Fruit fly (Drosophila melanogaster) whole organism, pupa: Measurements from ENCODE around the gene CG18598.

Source experiments
- CG10348 ChIP-seq: fragments of 200-800 bp; sonication (Bioruptor generic); IDR thresholded peaks from 2 replicates; pipeline ENCODE4 v1.3.6; 2022; ENCODE audit warnings: missing biosample characterization, missing genetic modification characterization
- CG12605 ChIP-seq: fragments of 200-800 bp; sonication (Bioruptor generic); IDR thresholded peaks from 2 replicates; pipeline ENCODE4 v1.3.6; 2022; ENCODE audit warnings: missing biosample characterization, missing genetic modification characterization
- CG13204 ChIP-seq: fragments of 200-800 bp; sonication (Bioruptor generic); optimal IDR thresholded peaks from 2 replicates; lab custom pipeline; 2018; ENCODE audit warnings: missing biosample characterization, mild to moderate bottlenecking, missing genetic modification characterization, moderate library complexity
- CG14655 ChIP-seq: fragments of 200-800 bp; sonication (Bioruptor generic); optimal IDR thresholded peaks from 3 replicates; lab custom pipeline; 2017; ENCODE audit warnings: mild to moderate bottlenecking, missing biosample characterization, missing genetic modification reagents, missing genetic modification characterization
- CG15710 ChIP-seq: fragments of 200-800 bp; sonication (Bioruptor generic); optimal IDR thresholded peaks from 2 replicates; lab custom pipeline; 2018; ENCODE audit warnings: missing biosample characterization, mild to moderate bottlenecking, missing genetic modification characterization, moderate library complexity
- CG17806 ChIP-seq: fragments of 200-800 bp; sonication (Bioruptor generic); optimal IDR thresholded peaks from 2 replicates; lab custom pipeline; 2018; ENCODE audit warnings: missing biosample characterization, mild to moderate bottlenecking, missing genetic modification characterization, moderate library complexity
- CG32121 ChIP-seq: fragments of 200-800 bp; sonication (Bioruptor generic); IDR thresholded peaks from 2 replicates; pipeline ENCODE4 v1.3.6; 2022; ENCODE audit warnings: missing biosample characterization, missing genetic modification characterization
- CG34367 ChIP-seq: fragments of 200-800 bp; sonication (Bioruptor generic); optimal IDR thresholded peaks from 2 replicates; lab custom pipeline; 2018; ENCODE audit warnings: missing biosample characterization, mild to moderate bottlenecking, missing genetic modification characterization
- CG4496 ChIP-seq: fragments of 200-800 bp; sonication (Bioruptor generic); IDR thresholded peaks from 3 replicates; pipeline ENCODE4 v1.3.6; 2022; ENCODE audit warnings: missing biosample characterization, missing genetic modification characterization
- CG8159 ChIP-seq: fragments of 200-800 bp; sonication (Bioruptor generic); optimal IDR thresholded peaks from 3 replicates; lab custom pipeline; 2018; ENCODE audit warnings: missing biosample characterization, mild to moderate bottlenecking, missing genetic modification characterization, moderate library complexity
- CG8301 ChIP-seq: fragments of 200-800 bp; sonication (Bioruptor generic); optimal IDR thresholded peaks from 2 replicates; lab custom pipeline; 2018; ENCODE audit warnings: missing biosample characterization, mild to moderate bottlenecking, missing genetic modification characterization
- CG9948 ChIP-seq: fragments of 200-800 bp; sonication (Bioruptor generic); optimal IDR thresholded peaks from 2 replicates; lab custom pipeline; 2018; ENCODE audit warnings: missing biosample characterization, mild to moderate bottlenecking, missing genetic modification characterization, moderate library complexity
- D1 ChIP-seq: fragments of 200-800 bp; sonication (Bioruptor generic); optimal IDR thresholded peaks from 2 replicates; lab custom pipeline; 2018; ENCODE audit warnings: missing biosample characterization, mild to moderate bottlenecking, missing genetic modification characterization, moderate library complexity
- EcR ChIP-seq: fragments of 200-800 bp; sonication (Bioruptor generic); optimal IDR thresholded peaks from 3 replicates; lab custom pipeline; 2019; ENCODE audit warnings: missing biosample characterization, missing genetic modification characterization, mild to moderate bottlenecking, moderate library complexity, missing genetic modification reagents
- Ets98B ChIP-seq: fragments of 200-800 bp; sonication (Bioruptor generic); IDR thresholded peaks from 2 replicates; pipeline ENCODE4 v1.3.6; 2022; ENCODE audit warnings: missing biosample characterization, missing genetic modification characterization
- Pif1A ChIP-seq: fragments of 200-800 bp; sonication (Bioruptor generic); optimal IDR thresholded peaks from 3 replicates; lab custom pipeline; 2016; ENCODE audit warnings: missing biosample characterization, missing genetic modification characterization
- Pif1B ChIP-seq: fragments of 200-800 bp; sonication (Bioruptor generic); optimal IDR thresholded peaks from 3 replicates; lab custom pipeline; 2016; ENCODE audit warnings: missing biosample characterization, missing genetic modification characterization
- Snoo ChIP-seq: fragments of 200-800 bp; sonication (Bioruptor generic); optimal IDR thresholded peaks from 3 replicates; lab custom pipeline; 2017; ENCODE audit warnings: missing biosample characterization, mild to moderate bottlenecking, missing genetic modification characterization, inconsistent platforms
- fd96Ca ChIP-seq: fragments of 200-800 bp; sonication (Bioruptor generic); IDR thresholded peaks from 3 replicates; pipeline ENCODE4 v1.3.6; 2022; ENCODE audit warnings: missing biosample characterization, missing genetic modification characterization
- gl ChIP-seq: fragments of 200-800 bp; sonication (Bioruptor generic); optimal IDR thresholded peaks from 2 replicates; lab custom pipeline; 2018; ENCODE audit warnings: missing biosample characterization, mild to moderate bottlenecking, missing genetic modification characterization
- rn ChIP-seq: fragments of 200-800 bp; sonication (Bioruptor generic); IDR thresholded peaks from 2 replicates; pipeline ENCODE4 v1.3.6; 2022; ENCODE audit warnings: missing biosample characterization, missing genetic modification characterization

Gene CG18598

dm6 chr3R:18232187-18232586 is 18.7 kb upstream of the CG18598 start:
- no peak for TF ChIP-seq CG14655
- no peak for TF ChIP-seq CG9948 (tag; lab: Kevin White, UChicago)
- TF ChIP-seq CG17806 (tag; lab: Kevin White, UChicago): no peak
- no peak for TF ChIP-seq rn (GFP tag; lab: Robert Waterston, UW)
- no peak for TF ChIP-seq EcR
- no peak for TF ChIP-seq fd96Ca (GFP tag; lab: Robert Waterston, UW)
- no peak for TF ChIP-seq CG15710 (tag; lab: Kevin White, UChicago)
- no peak for TF ChIP-seq CG12605 (GFP tag; lab: Robert Waterston, UW)
- TF ChIP-seq Ets98B (GFP tag; lab: Robert Waterston, UW): no peak
- TF ChIP-seq CG10348 (GFP tag; lab: Robert Waterston, UW): no peak
- no peak for TF ChIP-seq Pif1A (GFP tag; lab: Kevin White, UChicago)

- TF ChIP-seq CG17806 (tag; lab: Kevin White, UChicago) (no peak), fd96Ca (GFP tag; lab: Robert Waterston, UW) (0 out of 3 replicates have a peak, but pooled peaks have one; percentile 14), Pif1A (GFP tag; lab: Kevin White, UChicago) (no peak)
These were observed 16.1 kb upstream of the CG18598 start for dm6 chr3R:18234699-18235257.

dm6 chr3R:18235879-18236278 is 15.0 kb upstream of the CG18598 start, which contains the start of gene repo:
TSS of gene repo (plus strand) at chr3R:18236192.
- no peak for TF ChIP-seq CG8159
- no peak for TF ChIP-seq Snoo (tag; lab: Kevin White, UChicago)
- no peak for TF ChIP-seq Ets98B (GFP tag; lab: Robert Waterston, UW)
- no peak for TF ChIP-seq gl (tag; lab: Kevin White, UChicago)
- no peak for TF ChIP-seq CG17806 (tag; lab: Kevin White, UChicago)
- TF ChIP-seq CG12605 (GFP tag; lab: Robert Waterston, UW): no peak; the same call in 1 of the 2 replicates
- no peak for TF ChIP-seq CG32121 (GFP tag; lab: Robert Waterston, UW)
- TF ChIP-seq Pif1A (GFP tag; lab: Kevin White, UChicago): no peak
- peak; percentile 3 for TF ChIP-seq CG13204 (GFP tag; lab: Kevin White, UChicago)
- TF ChIP-seq CG4496 (GFP tag; lab: Robert Waterston, UW): peak; percentile 61; the same call in 2 of the 3 replicates
- no peak for TF ChIP-seq CG8301

- TF ChIP-seq CG15710 (tag; lab: Kevin White, UChicago) (no peak), Snoo (tag; lab: Kevin White, UChicago) (peak; percentile 34), EcR (peak; percentile 15), Ets98B (GFP tag; lab: Robert Waterston, UW) (peak; percentile 12; the same call in 1 of the 2 replicates), Pif1A (GFP tag; lab: Kevin White, UChicago) (peak; percentile 38), CG4496 (GFP tag; lab: Robert Waterston, UW) (peak; percentile 47; the same call in 1 of the 3 replicates), CG34367 (peak; percentile 9), D1 (tag; lab: Kevin White, UChicago) (no peak), CG14655 (no peak), CG8159 (no peak)
These were observed 8.6 kb upstream of the CG18598 start, which contains the start of the genes CG7156 and 14-3-3epsilon for dm6 chr3R:18242089-18242955. TSS of gene CG7156 (minus strand) at chr3R:18242159. TSS of gene 14-3-3epsilon (plus strand) at chr3R:18242531.

- TF ChIP-seq rn (GFP tag; lab: Robert Waterston, UW) (no peak), EcR (no peak), CG17806 (tag; lab: Kevin White, UChicago) (no peak), Pif1B (GFP tag; lab: Kevin White, UChicago) (no peak), CG8159 (no peak), fd96Ca (GFP tag; lab: Robert Waterston, UW) (no peak), Pif1A (GFP tag; lab: Kevin White, UChicago) (no peak), Snoo (tag; lab: Kevin White, UChicago) (no peak), CG15710 (tag; lab: Kevin White, UChicago) (no peak)
These were observed 7.9 kb upstream of the CG18598 start for dm6 chr3R:18243000-18243399.

dm6 chr3R:18243718-18244170 is 7.2 kb upstream of the CG18598 start:
- peak; percentile 37 for TF ChIP-seq Snoo (tag; lab: Kevin White, UChicago)
- no peak for TF ChIP-seq CG12605 (GFP tag; lab: Robert Waterston, UW)
- peak; percentile 71 for TF ChIP-seq fd96Ca (GFP tag; lab: Robert Waterston, UW)
- TF ChIP-seq CG13204 (GFP tag; lab: Kevin White, UChicago): no peak
- peak; percentile 39 for TF ChIP-seq CG14655
- peak; percentile 55; the same call in 1 of the 2 replicates for TF ChIP-seq CG32121 (GFP tag; lab: Robert Waterston, UW)
- no peak for TF ChIP-seq CG17806 (tag; lab: Kevin White, UChicago)
- TF ChIP-seq CG8301: peak; percentile 9
- TF ChIP-seq D1 (tag; lab: Kevin White, UChicago): no peak
- peak; percentile 39 for TF ChIP-seq Pif1B (GFP tag; lab: Kevin White, UChicago)
- peak; percentile 41 for TF ChIP-seq Pif1A (GFP tag; lab: Kevin White, UChicago)
- no peak for TF ChIP-seq CG9948 (tag; lab: Kevin White, UChicago)
- peak; percentile 16 for TF ChIP-seq CG8159
- TF ChIP-seq gl (tag; lab: Kevin White, UChicago): no peak
- no peak for TF ChIP-seq CG34367
- peak; percentile 11 for TF ChIP-seq CG15710 (tag; lab: Kevin White, UChicago)
- TF ChIP-seq EcR: no peak
- TF ChIP-seq rn (GFP tag; lab: Robert Waterston, UW): no peak
- no peak for TF ChIP-seq CG10348 (GFP tag; lab: Robert Waterston, UW)
- peak; percentile 67 for TF ChIP-seq CG4496 (GFP tag; lab: Robert Waterston, UW)
- peak; percentile 71 for TF ChIP-seq Ets98B (GFP tag; lab: Robert Waterston, UW)
